Worm (Caenorhabditis elegans): ENCODE results near the gene F58B4.6.

F58B4.6 gene

ce11 chrV:10955681-10956476 is 31.0 kb downstream of the F58B4.6 start, which contains the start of gene F17C11.13:
TSS of gene F17C11.13 (plus strand) at chrV:10955923.
- no peak for TF ChIP-seq ztf-29 (GFP tag; IDR thresholded peaks at IDR 0.05)
- no peak for TF ChIP-seq T22C8.4 (GFP tag; IDR thresholded peaks at IDR 0.05)
- no peak for TF ChIP-seq ref-1 (GFP tag; conservative IDR thresholded peaks at IDR 0.05)
- no peak for TF ChIP-seq flt-1 (GFP tag; IDR thresholded peaks at IDR 0.05)
- no peak for TF ChIP-seq cog-1 (tag; optimal IDR thresholded peaks at IDR 0.05)
- TF ChIP-seq med-1 (GFP tag; optimal IDR thresholded peaks at IDR 0.05; ENCODE audit: insufficient read depth): no peak
- TF ChIP-seq ztf-23 (GFP tag; IDR thresholded peaks at IDR 0.05): no peak
- no peak for TF ChIP-seq tab-1 (GFP tag; IDR thresholded peaks at IDR 0.05)
- no peak for TF ChIP-seq klf-2 (GFP tag; conservative IDR thresholded peaks at IDR 0.05)

ce11 chrV:10958322-10958900 is 33.6 kb downstream of the F58B4.6 start, which contains the start of gene pigt-1:
TSS of gene pigt-1 (minus strand) at chrV:10958821.
- TF ChIP-seq ztf-29 (GFP tag; IDR thresholded peaks at IDR 0.05): no peak
- no peak for TF ChIP-seq klf-2 (GFP tag; conservative IDR thresholded peaks at IDR 0.05)
- TF ChIP-seq ztf-23 (GFP tag; IDR thresholded peaks at IDR 0.05): no peak
- no peak for TF ChIP-seq tab-1 (GFP tag; IDR thresholded peaks at IDR 0.05)

ce11 chrV:10960544-10960943 is 35.7 kb downstream of the F58B4.6 start, which contains the start of gene vps-36:
TSS of gene vps-36 (minus strand) at chrV:10960669.
- no peak for TF ChIP-seq T22C8.4 (GFP tag; IDR thresholded peaks at IDR 0.05)

ce11 chrV:10961448-10961870 is 36.6 kb downstream of the F58B4.6 start:
- TF ChIP-seq ref-1 (GFP tag; conservative IDR thresholded peaks at IDR 0.05) (no peak), flt-1 (GFP tag; IDR thresholded peaks at IDR 0.05) (no peak), ztf-23 (GFP tag; IDR thresholded peaks at IDR 0.05) (peak; percentile 65)

ce11 chrV:10965501-10965900 is 40.7 kb downstream of the F58B4.6 start, which contains the start of the genes ctf-4 and eef-1G:
TSS of gene ctf-4 (minus strand) at chrV:10965539.
TSS of gene eef-1G (plus strand) at chrV:10965719.
- TF ChIP-seq klf-2 (GFP tag; conservative IDR thresholded peaks at IDR 0.05): no peak
- TF ChIP-seq cog-1 (tag; optimal IDR thresholded peaks at IDR 0.05): peak; percentile 86
- TF ChIP-seq med-1 (GFP tag; optimal IDR thresholded peaks at IDR 0.05; ENCODE audit: insufficient read depth): no peak
- TF ChIP-seq T22C8.4 (GFP tag; IDR thresholded peaks at IDR 0.05): 0 out of 2 replicates have a peak, but pooled peaks have one; percentile 25
- peak; percentile 69 for TF ChIP-seq flt-1 (GFP tag; IDR thresholded peaks at IDR 0.05)
- no peak for TF ChIP-seq ref-1 (GFP tag; conservative IDR thresholded peaks at IDR 0.05)
- TF ChIP-seq ztf-29 (GFP tag; IDR thresholded peaks at IDR 0.05): no peak
- TF ChIP-seq ztf-23 (GFP tag; IDR thresholded peaks at IDR 0.05): peak; percentile 100

- TF ChIP-seq ztf-23 (GFP tag; IDR thresholded peaks at IDR 0.05): no peak
- no peak for TF ChIP-seq cog-1 (tag; optimal IDR thresholded peaks at IDR 0.05)
- TF ChIP-seq ref-1 (GFP tag; conservative IDR thresholded peaks at IDR 0.05): no peak
- no peak for TF ChIP-seq klf-2 (GFP tag; conservative IDR thresholded peaks at IDR 0.05)
- TF ChIP-seq med-1 (GFP tag; optimal IDR thresholded peaks at IDR 0.05; ENCODE audit: insufficient read depth): no peak
- no peak for TF ChIP-seq tab-1 (GFP tag; IDR thresholded peaks at IDR 0.05)
- no peak for TF ChIP-seq ztf-29 (GFP tag; IDR thresholded peaks at IDR 0.05)
- no peak for TF ChIP-seq T22C8.4 (GFP tag; IDR thresholded peaks at IDR 0.05)
- no peak for TF ChIP-seq flt-1 (GFP tag; IDR thresholded peaks at IDR 0.05)
Observed at ce11 chrV:10966874-10967273, 42.0 kb downstream of the F58B4.6 start.

ce11 chrV:10967594-10968273 is 42.9 kb downstream of the F58B4.6 start:
- TF ChIP-seq klf-2 (GFP tag; conservative IDR thresholded peaks at IDR 0.05) (no peak), ztf-29 (GFP tag; IDR thresholded peaks at IDR 0.05) (no peak), flt-1 (GFP tag; IDR thresholded peaks at IDR 0.05) (no peak), med-1 (GFP tag; optimal IDR thresholded peaks at IDR 0.05; ENCODE audit: insufficient read depth) (no peak), tab-1 (GFP tag; IDR thresholded peaks at IDR 0.05) (no peak), ztf-23 (GFP tag; IDR thresholded peaks at IDR 0.05) (no peak), ref-1 (GFP tag; conservative IDR thresholded peaks at IDR 0.05) (no peak)

ce11 chrV:10970070-10970469 is 45.2 kb downstream of the F58B4.6 start, which contains the start of gene F17C11.22:
TSS of gene F17C11.22 (minus strand) at chrV:10970170.
- TF ChIP-seq klf-2 (GFP tag; conservative IDR thresholded peaks at IDR 0.05) (no peak), flt-1 (GFP tag; IDR thresholded peaks at IDR 0.05) (no peak), ztf-23 (GFP tag; IDR thresholded peaks at IDR 0.05) (no peak), T22C8.4 (GFP tag; IDR thresholded peaks at IDR 0.05) (no peak), med-1 (GFP tag; optimal IDR thresholded peaks at IDR 0.05; ENCODE audit: insufficient read depth) (no peak), ref-1 (GFP tag; conservative IDR thresholded peaks at IDR 0.05) (no peak), cog-1 (tag; optimal IDR thresholded peaks at IDR 0.05) (no peak), tab-1 (GFP tag; IDR thresholded peaks at IDR 0.05) (no peak), ztf-29 (GFP tag; IDR thresholded peaks at IDR 0.05) (no peak)

ce11 chrV:10970930-10971329 is 46.1 kb downstream of the F58B4.6 start:
- TF ChIP-seq ztf-23 (GFP tag; IDR thresholded peaks at IDR 0.05): no peak
- no peak for TF ChIP-seq klf-2 (GFP tag; conservative IDR thresholded peaks at IDR 0.05)
- TF ChIP-seq cog-1 (tag; optimal IDR thresholded peaks at IDR 0.05): no peak
- no peak for TF ChIP-seq med-1 (GFP tag; optimal IDR thresholded peaks at IDR 0.05; ENCODE audit: insufficient read depth)
- TF ChIP-seq ztf-29 (GFP tag; IDR thresholded peaks at IDR 0.05): no peak
- no peak for TF ChIP-seq ref-1 (GFP tag; conservative IDR thresholded peaks at IDR 0.05)
- TF ChIP-seq flt-1 (GFP tag; IDR thresholded peaks at IDR 0.05): no peak
- no peak for TF ChIP-seq T22C8.4 (GFP tag; IDR thresholded peaks at IDR 0.05)
- TF ChIP-seq tab-1 (GFP tag; IDR thresholded peaks at IDR 0.05): no peak
